Worm (Caenorhabditis elegans) whole organism, early embryonic: ENCODE measurements around the gene B0546.3.

Experiments
- B0310.2 ChIP-seq: sonication (generic microtip); optimal IDR thresholded peaks from 2 replicates; lab custom pipeline; 2016; ENCODE audit warnings: mild to moderate bottlenecking, missing genetic modification characterization, missing compliant biosample characterization
- F13C5.2 ChIP-seq: sonication (generic microtip); optimal IDR thresholded peaks from 2 replicates; lab custom pipeline; 2017; ENCODE audit warnings: mild to moderate bottlenecking, missing genetic modification characterization, inconsistent platforms, missing compliant biosample characterization
- aly-1 ChIP-seq: sonication (generic microtip); optimal IDR thresholded peaks from 2 replicates; lab custom pipeline; 2016; ENCODE audit warnings: missing genetic modification characterization, missing compliant biosample characterization
- ama-1 ChIP-seq: fragments of 150-350 bp; optimal IDR thresholded peaks from 2 replicates; lab custom pipeline; 2014
- ceh-13 ChIP-seq: fragments of 200-800 bp; sonication (Bioruptor generic); optimal IDR thresholded peaks from 2 replicates; lab custom pipeline; 2018; ENCODE audit warnings: mild to moderate bottlenecking, missing genetic modification characterization, missing compliant biosample characterization
- ceh-36 ChIP-seq: sonication (generic microtip); optimal IDR thresholded peaks from 2 replicates; lab custom pipeline; 2016; ENCODE audit warnings: missing genetic modification characterization, inconsistent platforms, missing compliant biosample characterization
- ets-7 ChIP-seq: sonication (generic microtip); optimal IDR thresholded peaks from 2 replicates; lab custom pipeline; 2016; ENCODE audit warnings: missing genotype, missing genetic modification characterization, missing compliant biosample characterization
- flt-1 ChIP-seq: fragments of 200-800 bp; sonication (Bioruptor generic); IDR thresholded peaks from 2 replicates; pipeline ENCODE4 v1.3.6; 2022; ENCODE audit warnings: missing genetic modification characterization, missing compliant biosample characterization
- hmbx-1 ChIP-seq: sonication (generic microtip); optimal IDR thresholded peaks from 2 replicates; lab custom pipeline; 2016; ENCODE audit warnings: mild to moderate bottlenecking, missing genetic modification characterization, missing compliant biosample characterization
- hmg-4 ChIP-seq: fragments of 200-800 bp; sonication (Bioruptor generic); optimal IDR thresholded peaks from 2 replicates; lab custom pipeline; 2018; ENCODE audit warnings: mild to moderate bottlenecking, missing genetic modification characterization, missing compliant biosample characterization
- hnd-1 ChIP-seq: sonication (generic microtip); optimal IDR thresholded peaks from 2 replicates; lab custom pipeline; 2016; ENCODE audit warnings: missing genetic modification characterization, missing compliant biosample characterization
- pes-1 ChIP-seq: fragments of 200-800 bp; sonication (Bioruptor generic); IDR thresholded peaks from 2 replicates; pipeline ENCODE4 v1.3.6; 2022; ENCODE audit warnings: missing genetic modification reagents, missing genetic modification characterization, missing compliant biosample characterization
- scrt-1 ChIP-seq: fragments of 200-800 bp; sonication (Bioruptor generic); IDR thresholded peaks from 2 replicates; pipeline ENCODE4 v1.3.6; 2022; ENCODE audit warnings: missing genetic modification characterization, missing compliant biosample characterization
- sea-1 ChIP-seq: fragments of 200-800 bp; sonication (Bioruptor generic); conservative IDR thresholded peaks from 2 replicates; pipeline ENCODE4 v1.3.6; 2022; ENCODE audit warnings: missing genetic modification characterization, missing compliant biosample characterization
- tbx-11 ChIP-seq: fragments of 200-800 bp; sonication (Bioruptor generic); IDR thresholded peaks from 2 replicates; pipeline ENCODE4 v1.3.6; 2022; ENCODE audit warnings: missing genetic modification characterization, missing compliant biosample characterization
- tbx-37 ChIP-seq: fragments of 200-800 bp; sonication (Bioruptor generic); conservative IDR thresholded peaks from 2 replicates; pipeline ENCODE4 v1.3.6; 2022; ENCODE audit warnings: missing genetic modification reagents, missing genetic modification characterization, missing compliant biosample characterization
- tra-4 ChIP-seq: sonication (generic microtip); optimal IDR thresholded peaks from 2 replicates; lab custom pipeline; 2017; ENCODE audit warnings: missing genetic modification characterization, missing compliant biosample characterization

Gene B0546.3

ce11 chrIV:3354757-3355156 lies 27.9 kb downstream of the B0546.3 start, which contains the start of gene F42A6.1:
F42A6.1 (plus strand) TSS chrIV:3355057.
- TF ChIP-seq sea-1, result no peak
- TF ChIP-seq tra-4 (tag; lab: Kevin White, UChicago), result no peak
- TF ChIP-seq scrt-1 (GFP tag; lab: Robert Waterston, UW), result no peak
- no peak for TF ChIP-seq ets-7 (tag; lab: Kevin White, UChicago)

DNA sequence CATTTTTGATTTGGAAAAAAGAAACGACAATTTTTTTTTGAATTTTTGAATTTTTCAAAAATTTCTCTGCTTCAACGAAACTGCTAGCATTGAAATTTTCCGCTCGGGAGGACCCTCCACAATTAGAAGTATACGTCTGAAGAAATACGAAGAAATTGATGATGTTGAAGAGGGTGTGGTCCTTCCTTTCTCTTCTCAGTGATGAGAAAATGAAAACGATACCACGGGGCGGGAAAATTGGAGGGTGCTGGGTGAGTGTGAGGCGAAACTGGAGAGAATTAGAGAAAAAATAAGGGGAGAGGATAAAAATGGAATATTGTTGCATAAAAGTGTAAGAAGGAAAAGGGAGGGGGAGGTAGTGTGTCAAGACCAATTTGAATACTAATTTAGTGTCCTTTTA lies 30.6 kb downstream of the B0546.3 start:
- TF ChIP-seq sea-1 (no peak), hnd-1 (no peak), B0310.2 (no peak), tbx-11 (GFP tag; lab: Robert Waterston, UW) (no peak), scrt-1 (GFP tag; lab: Robert Waterston, UW) (no peak), ceh-13 (GFP tag; lab: Kevin White, UChicago) (no peak), hmbx-1 (tag; lab: Kevin White, UChicago) (no peak), ets-7 (tag; lab: Kevin White, UChicago) (no peak), F13C5.2 (tag; lab: Kevin White, UChicago) (no peak), ama-1 (lab: Kevin White, UChicago) (no peak), hmg-4 (GFP tag; lab: Kevin White, UChicago) (no peak), flt-1 (GFP tag; lab: Robert Waterston, UW) (no peak), tra-4 (tag; lab: Kevin White, UChicago) (no peak), tbx-37 (GFP tag; lab: Robert Waterston, UW) (no peak), ceh-36 (tag; lab: Kevin White, UChicago) (no peak), pes-1 (GFP tag; lab: Robert Waterston, UW) (no peak), aly-1 (tag; lab: Kevin White, UChicago) (no peak)

DNA sequence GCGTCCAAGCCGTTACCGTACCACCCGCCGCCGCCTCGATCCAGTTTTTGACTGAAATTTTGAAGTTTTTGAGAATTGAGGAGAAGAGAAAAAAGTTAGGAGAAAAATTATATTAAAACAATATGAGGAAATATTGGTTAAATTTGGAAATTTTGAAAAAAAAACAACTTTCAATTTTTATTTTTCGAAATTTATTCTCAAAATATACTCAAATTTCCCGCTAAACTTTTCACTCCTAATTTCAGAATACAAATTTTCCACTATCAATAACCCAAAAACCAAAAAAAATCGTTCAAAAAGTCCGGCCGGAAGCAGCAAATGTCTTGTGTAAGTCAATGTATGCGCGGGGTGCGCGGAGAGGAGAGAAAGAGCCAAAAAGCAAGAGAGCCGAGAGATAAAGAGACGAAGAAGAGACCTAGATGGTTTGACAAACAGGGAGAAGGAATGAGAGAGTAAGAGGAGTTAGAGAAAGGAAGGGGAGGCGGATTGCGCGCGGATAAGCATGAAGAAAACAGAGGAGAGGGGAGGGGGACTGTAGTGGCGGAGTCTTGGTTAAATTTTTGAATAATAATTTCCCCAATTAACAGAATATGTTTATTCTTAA lies 32.6 kb downstream of the B0546.3 start, which contains the start of gene elks-1:
Gene elks-1, minus strand, starts transcription at position 51 of the 604 bp plus-strand sequence.
- TF ChIP-seq ets-7 (tag; lab: Kevin White, UChicago), result peak; percentile 70
- no peak for TF ChIP-seq aly-1 (tag; lab: Kevin White, UChicago)
- TF ChIP-seq F13C5.2 (tag; lab: Kevin White, UChicago), result peak; percentile 4
- TF ChIP-seq hnd-1, result no peak
- peak; percentile 34; the same call in 1 of the 2 replicates for TF ChIP-seq flt-1 (GFP tag; lab: Robert Waterston, UW)
- no peak for TF ChIP-seq tbx-11 (GFP tag; lab: Robert Waterston, UW)

DNA sequence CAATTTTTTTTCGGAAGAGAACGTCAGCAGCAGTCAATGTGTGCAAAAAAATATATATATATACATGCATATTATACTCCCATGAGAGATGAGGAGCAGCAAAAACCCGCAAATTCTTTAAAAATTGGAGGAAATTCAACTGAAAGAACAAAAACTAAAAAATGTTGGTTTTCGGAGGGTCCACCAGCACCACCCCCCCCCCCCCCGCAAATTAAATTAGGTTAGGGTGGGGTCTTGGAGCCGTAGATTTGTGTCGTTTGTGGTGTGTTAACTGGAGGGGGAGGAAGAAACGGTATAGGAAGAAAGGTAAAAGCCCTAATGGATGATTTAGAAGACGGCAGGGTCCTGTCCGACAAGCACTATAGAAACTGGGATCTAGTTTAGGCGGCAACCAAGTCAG lies 34.3 kb downstream of the B0546.3 start:
- TF ChIP-seq sea-1 (no peak), tra-4 (tag; lab: Kevin White, UChicago) (no peak), hmbx-1 (tag; lab: Kevin White, UChicago) (no peak), aly-1 (tag; lab: Kevin White, UChicago) (no peak), ceh-13 (GFP tag; lab: Kevin White, UChicago) (no peak), B0310.2 (no peak), ama-1 (lab: Kevin White, UChicago) (no peak), tbx-11 (GFP tag; lab: Robert Waterston, UW) (no peak), hnd-1 (no peak), scrt-1 (GFP tag; lab: Robert Waterston, UW) (no peak), flt-1 (GFP tag; lab: Robert Waterston, UW) (no peak), F13C5.2 (tag; lab: Kevin White, UChicago) (no peak), pes-1 (GFP tag; lab: Robert Waterston, UW) (no peak), hmg-4 (GFP tag; lab: Kevin White, UChicago) (no peak)

ce11 chrIV:3345484-3345883 lies 37.2 kb downstream of the B0546.3 start:
- TF ChIP-seq ama-1 (lab: Kevin White, UChicago) (no peak), hmg-4 (GFP tag; lab: Kevin White, UChicago) (no peak), B0310.2 (no peak), flt-1 (GFP tag; lab: Robert Waterston, UW) (no peak), sea-1 (no peak), hnd-1 (no peak), ceh-36 (tag; lab: Kevin White, UChicago) (no peak), F13C5.2 (tag; lab: Kevin White, UChicago) (no peak), ets-7 (tag; lab: Kevin White, UChicago) (no peak), ceh-13 (GFP tag; lab: Kevin White, UChicago) (no peak), aly-1 (tag; lab: Kevin White, UChicago) (no peak), scrt-1 (GFP tag; lab: Robert Waterston, UW) (no peak), tra-4 (tag; lab: Kevin White, UChicago) (no peak), pes-1 (GFP tag; lab: Robert Waterston, UW) (no peak), tbx-11 (GFP tag; lab: Robert Waterston, UW) (no peak)

ce11 chrIV:3341170-3341569 lies 41.5 kb downstream of the B0546.3 start, which contains the start of gene F42A6.2:
F42A6.2 (plus strand) TSS chrIV:3341470.
- no peak for TF ChIP-seq flt-1 (GFP tag; lab: Robert Waterston, UW)
- no peak for TF ChIP-seq hmg-4 (GFP tag; lab: Kevin White, UChicago)
- TF ChIP-seq ama-1 (lab: Kevin White, UChicago), result no peak
- TF ChIP-seq tra-4 (tag; lab: Kevin White, UChicago), result no peak
- no peak for TF ChIP-seq tbx-11 (GFP tag; lab: Robert Waterston, UW)
- TF ChIP-seq B0310.2, result no peak
- no peak for TF ChIP-seq hnd-1
- no peak for TF ChIP-seq scrt-1 (GFP tag; lab: Robert Waterston, UW)
- no peak for TF ChIP-seq aly-1 (tag; lab: Kevin White, UChicago)
- no peak for TF ChIP-seq hmbx-1 (tag; lab: Kevin White, UChicago)
- TF ChIP-seq F13C5.2 (tag; lab: Kevin White, UChicago), result no peak
- TF ChIP-seq pes-1 (GFP tag; lab: Robert Waterston, UW), result no peak
- TF ChIP-seq tbx-37 (GFP tag; lab: Robert Waterston, UW), result no peak
- TF ChIP-seq ceh-13 (GFP tag; lab: Kevin White, UChicago), result no peak
- TF ChIP-seq sea-1, result no peak
- TF ChIP-seq ets-7 (tag; lab: Kevin White, UChicago), result no peak
- no peak for TF ChIP-seq ceh-36 (tag; lab: Kevin White, UChicago)

DNA sequence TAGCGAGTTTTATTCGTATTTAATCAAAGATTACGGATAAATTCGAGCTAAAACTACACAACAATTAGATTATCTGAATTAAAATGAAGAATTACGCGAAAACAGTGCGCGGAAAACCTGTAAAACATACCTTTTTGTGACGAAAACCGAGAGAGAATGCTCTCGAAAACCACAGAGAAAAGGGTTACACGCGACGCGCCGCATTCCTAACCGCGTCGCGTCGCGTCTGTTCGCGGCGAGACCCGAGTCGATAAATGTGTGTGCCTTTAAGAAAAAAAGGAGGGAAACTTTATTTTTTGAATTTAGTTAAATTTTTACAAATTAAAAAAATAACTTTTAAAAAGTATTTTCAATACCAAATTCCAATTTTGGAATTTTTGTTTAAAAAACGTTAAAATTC lies 44.0 kb downstream of the B0546.3 start, which contains the start of gene hrpa-1:
Gene hrpa-1, minus strand, starts transcription at position 192 of the 400 bp plus-strand sequence.
- no peak for TF ChIP-seq ets-7 (tag; lab: Kevin White, UChicago)
- TF ChIP-seq F13C5.2 (tag; lab: Kevin White, UChicago), result peak; percentile 35
